Worm (Caenorhabditis elegans) whole organism, early embryonic: ENCODE measurements around the gene ckb-4.

ENCODE experiments used
- ama-1 ChIP-seq: fragments of 150-350 bp; optimal IDR thresholded peaks from 2 replicates; lab custom pipeline; 2014
- ets-7 ChIP-seq: sonication (generic microtip); optimal IDR thresholded peaks from 2 replicates; lab custom pipeline; 2016; ENCODE audit warnings: missing genotype, missing genetic modification characterization, missing compliant biosample characterization
- flt-1 ChIP-seq: fragments of 200-800 bp; sonication (Bioruptor generic); IDR thresholded peaks from 2 replicates; pipeline ENCODE4 v1.3.6; 2022; ENCODE audit warnings: missing genetic modification characterization, missing compliant biosample characterization
- hmbx-1 ChIP-seq: sonication (generic microtip); optimal IDR thresholded peaks from 2 replicates; lab custom pipeline; 2016; ENCODE audit warnings: mild to moderate bottlenecking, missing genetic modification characterization, missing compliant biosample characterization
- hnd-1 ChIP-seq: sonication (generic microtip); optimal IDR thresholded peaks from 2 replicates; lab custom pipeline; 2016; ENCODE audit warnings: missing genetic modification characterization, missing compliant biosample characterization
- pes-1 ChIP-seq: fragments of 200-800 bp; sonication (Bioruptor generic); IDR thresholded peaks from 2 replicates; pipeline ENCODE4 v1.3.6; 2022; ENCODE audit warnings: missing genetic modification reagents, missing genetic modification characterization, missing compliant biosample characterization
- tra-4 ChIP-seq: sonication (generic microtip); optimal IDR thresholded peaks from 2 replicates; lab custom pipeline; 2017; ENCODE audit warnings: missing genetic modification characterization, missing compliant biosample characterization

DNA sequence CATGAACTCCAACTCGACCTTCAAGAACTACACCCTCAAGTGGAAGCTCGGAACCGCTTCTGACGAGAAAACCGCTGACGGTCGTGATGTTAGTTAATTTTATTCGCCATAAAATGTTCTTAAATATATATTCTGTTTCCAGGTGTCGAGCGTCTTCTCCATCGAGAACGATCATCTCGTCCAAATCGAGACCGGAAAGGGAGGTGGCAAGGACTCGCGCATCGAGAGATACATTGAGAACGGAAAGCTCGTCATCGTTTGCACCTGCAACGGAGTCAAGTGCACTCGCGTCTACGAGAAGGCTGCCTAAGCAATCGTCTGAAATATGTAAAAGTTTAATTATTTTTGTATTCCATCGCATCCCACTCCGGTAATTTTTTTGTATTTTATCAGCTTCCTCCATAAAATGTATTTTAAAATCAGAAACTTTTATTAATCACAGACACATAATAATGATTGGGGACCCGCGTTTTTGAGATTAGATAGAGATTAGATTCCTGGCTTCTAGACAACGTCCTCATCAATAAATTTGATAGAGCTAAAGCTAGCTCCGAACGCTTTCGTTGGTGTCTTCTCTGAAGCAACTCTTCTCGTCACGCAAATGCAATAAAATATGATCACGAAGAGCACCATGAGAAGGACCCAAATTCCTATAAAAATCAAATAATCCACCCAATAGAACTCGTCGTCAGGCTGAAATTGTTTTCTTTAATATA, 40.3 kb downstream of the ckb-4 start:
- TF ChIP-seq pes-1 (GFP tag; lab: Robert Waterston, UW) (no peak), tra-4 (tag; lab: Kevin White, UChicago) (no peak), ama-1 (lab: Kevin White, UChicago) (no peak), hnd-1 (tag; lab: Kevin White, UChicago) (no peak), hmbx-1 (no peak), flt-1 (GFP tag; lab: Robert Waterston, UW) (no peak), ets-7 (tag; lab: Kevin White, UChicago) (no peak)
